Worm (Caenorhabditis elegans): ENCODE results near the gene clec-195.

The clec-195 gene

DNA sequence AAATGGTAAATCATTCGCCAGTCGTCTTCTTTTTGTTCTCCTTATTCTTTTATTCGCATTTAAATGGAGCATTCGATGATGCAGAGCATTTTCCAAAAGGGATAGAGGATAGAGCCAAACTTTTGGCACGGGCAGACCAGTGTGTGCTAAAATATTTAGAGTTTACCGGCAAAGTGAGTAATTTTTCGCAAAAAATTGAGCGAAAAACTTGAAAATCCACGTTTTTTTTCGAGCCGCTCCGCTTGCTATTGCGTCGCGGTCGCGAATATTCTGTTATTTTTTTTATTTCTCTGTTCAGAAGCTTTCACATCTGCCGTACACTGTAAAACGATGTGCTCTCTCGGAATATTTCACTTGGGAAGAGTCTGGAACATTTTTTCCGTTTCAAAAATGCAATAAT lies 43.3 kb upstream of the clec-195 start, which contains the start of gene Y116A8C.43 (continued):
- no peak for TF ChIP-seq F26F4.8 (GFP tag; conservative IDR thresholded peaks at IDR 0.05)
- TF ChIP-seq nhr-237 (tag; optimal IDR thresholded peaks at IDR 0.05), result no peak
- no peak for TF ChIP-seq tag-97 (GFP tag; IDR thresholded peaks at IDR 0.05)
- TF ChIP-seq nhr-41 (GFP tag; IDR thresholded peaks at IDR 0.05), result no peak

DNA sequence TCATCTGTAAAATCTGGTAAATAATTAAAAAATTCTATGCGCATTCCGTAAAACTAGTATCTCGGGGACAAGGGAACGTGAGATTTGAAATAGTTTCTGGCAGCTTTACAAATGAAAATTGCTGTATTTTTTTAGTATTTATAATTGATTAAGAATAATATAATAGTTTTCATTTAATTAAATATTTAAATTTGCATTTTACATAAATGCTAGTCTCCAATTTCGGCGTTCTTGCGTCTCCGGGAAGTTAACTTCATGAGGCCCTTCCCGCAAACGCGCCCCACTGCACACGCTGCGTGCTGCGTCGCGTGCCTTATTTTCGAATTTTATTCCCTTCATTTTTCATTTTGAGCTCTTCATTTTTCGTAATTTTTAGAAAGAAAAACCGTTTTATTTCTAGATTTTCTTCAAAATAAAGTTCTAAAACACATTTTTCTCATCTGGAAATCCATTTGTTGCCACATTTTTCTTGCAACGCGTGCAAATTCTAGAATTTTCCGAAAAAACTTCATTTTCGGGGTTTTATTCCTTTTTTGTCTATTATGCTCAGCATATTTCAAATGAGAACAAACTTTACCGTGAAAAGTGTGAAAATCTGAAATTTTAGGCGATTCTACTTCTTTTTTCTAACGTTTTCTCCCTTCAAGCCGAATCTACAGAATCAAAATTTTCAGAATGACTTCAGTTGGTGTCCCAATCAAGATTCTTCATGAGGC lies 42.0 kb upstream of the clec-195 start, which contains the start of the genes snx-13 and snr-1:
Gene snx-13, minus strand, starts transcription at position 55 of the 716 bp plus-strand sequence.
Gene snr-1, plus strand, starts transcription at position 666 of the 716 bp plus-strand sequence.
- peak; percentile 62 for TF ChIP-seq zfp-2 (tag; optimal IDR thresholded peaks at IDR 0.05)
- TF ChIP-seq dmd-6 (GFP tag; IDR thresholded peaks at IDR 0.05), result peak; percentile 49
- no peak for TF ChIP-seq hlh-11 (tag; optimal IDR thresholded peaks at IDR 0.05)
- TF ChIP-seq ceh-32 (tag; optimal IDR thresholded peaks at IDR 0.05; ENCODE audit: poor library complexity), result no peak
- no peak for TF ChIP-seq zag-1 (tag; optimal IDR thresholded peaks at IDR 0.05)
- TF ChIP-seq nhr-48 (tag; optimal IDR thresholded peaks at IDR 0.05), result no peak
- peak; percentile 40 for TF ChIP-seq spr-1 (tag; optimal IDR thresholded peaks at IDR 0.05)
- no peak for TF ChIP-seq Y5F2A.4 (GFP tag; optimal IDR thresholded peaks at IDR 0.05)
- TF ChIP-seq unc-130 (GFP tag; optimal IDR thresholded peaks at IDR 0.05), result peak; percentile 90
- no peak for TF ChIP-seq F10B5.3 (tag; optimal IDR thresholded peaks at IDR 0.05)
- peak; percentile 64 for TF ChIP-seq Y48G9A.11 (GFP tag; IDR thresholded peaks at IDR 0.05)
- TF ChIP-seq hmg-1.1 (GFP tag; IDR thresholded peaks at IDR 0.05), result peak; percentile 75
- TF ChIP-seq ztf-7 (tag; optimal IDR thresholded peaks at IDR 0.05), result no peak
- no peak for TF ChIP-seq ama-1 (optimal IDR thresholded peaks at IDR 0.05)
- TF ChIP-seq T20F7.1 (GFP tag; optimal IDR thresholded peaks at IDR 0.05), result peak; percentile 78
- TF ChIP-seq lin-1 (GFP tag; IDR thresholded peaks at IDR 0.05), result no peak
- TF ChIP-seq daf-12 (tag; optimal IDR thresholded peaks at IDR 0.05), result no peak
- peak in 1 of 2 experiments; percentile 95 for TF ChIP-seq hif-1 (tag; optimal IDR thresholded peaks at IDR 0.05)
- no peak for TF ChIP-seq zfp-3 (GFP tag; conservative IDR thresholded peaks at IDR 0.05)
- TF ChIP-seq aha-1 (tag), result peak; percentile 97
- TF ChIP-seq rbr-2 (tag; optimal IDR thresholded peaks at IDR 0.05), result peak; percentile 70
- TF ChIP-seq mdl-1 (tag; optimal IDR thresholded peaks at IDR 0.05), result peak in 1 of 2 experiments; percentile 65
- peak; percentile 61; the same call in 1 of the 2 replicates for TF ChIP-seq arid-1 (GFP tag; conservative IDR thresholded peaks at IDR 0.05)
- peak; percentile 84 for TF ChIP-seq ceh-44 (GFP tag; IDR thresholded peaks at IDR 0.05)
- TF ChIP-seq nhr-10 (tag; optimal IDR thresholded peaks at IDR 0.05), result no peak
- TF ChIP-seq set-16 (GFP tag; IDR thresholded peaks at IDR 0.05), result 0 out of 2 replicates have a peak, but pooled peaks have one; percentile 13
- TF ChIP-seq mes-2 (tag; optimal IDR thresholded peaks at IDR 0.05; ENCODE audit: poor library complexity, severe bottlenecking), result peak; percentile 96
- peak; percentile 58 for TF ChIP-seq lir-3 (tag; optimal IDR thresholded peaks at IDR 0.05)
- peak; percentile 50 for TF ChIP-seq lin-13 (GFP tag; optimal IDR thresholded peaks at IDR 0.05)
- no peak for TF ChIP-seq duxl-1 (tag; optimal IDR thresholded peaks at IDR 0.05; ENCODE audit: poor library complexity)
- peak; percentile 38 for TF ChIP-seq nhr-102 (tag; optimal IDR thresholded peaks at IDR 0.05)
- no peak for TF ChIP-seq nhr-41 (GFP tag; IDR thresholded peaks at IDR 0.05)
- no peak for TF ChIP-seq nhr-25 (tag; optimal IDR thresholded peaks at IDR 0.05; ENCODE audit: borderline replicate concordance, insufficient read depth)
- TF ChIP-seq daf-8 (GFP tag; IDR thresholded peaks at IDR 0.05), result no peak
- peak; percentile 17 for TF ChIP-seq nhr-11 (tag; optimal IDR thresholded peaks at IDR 0.05)
- peak; percentile 60 for TF ChIP-seq nhr-77 (tag; optimal IDR thresholded peaks at IDR 0.05)
- no peak for TF ChIP-seq zip-11 (GFP tag; IDR thresholded peaks at IDR 0.05)
- peak; percentile 35 to 82 for TF ChIP-seq lsy-2 (tag; optimal IDR thresholded peaks at IDR 0.05)
- TF ChIP-seq F49E8.2 (tag; optimal IDR thresholded peaks at IDR 0.05; ENCODE audit: borderline replicate concordance), result peak; percentile 3
- TF ChIP-seq jun-1 (tag; optimal IDR thresholded peaks at IDR 0.05), result no peak
- no peak for TF ChIP-seq egl-27 (tag; optimal IDR thresholded peaks at IDR 0.05)
- TF ChIP-seq dmd-8 (GFP tag; IDR thresholded peaks at IDR 0.05), result no peak
- TF ChIP-seq daf-16 (GFP tag; optimal IDR thresholded peaks at IDR 0.05), result peak in 1 of 2 experiments; percentile 30
- TF ChIP-seq daf-16 (tag; optimal IDR thresholded peaks at IDR 0.05), result peak; percentile 39
- peak; percentile 48 for TF ChIP-seq dve-1 (tag; optimal IDR thresholded peaks at IDR 0.05; ENCODE audit: insufficient read depth)

All from whole organism, L4 larva.